Worm (Caenorhabditis elegans) whole organism, L4 larva: ENCODE data around the gene C29E4.17.
"Not testable (repeated sequence)": the region's sequence is repeated elsewhere in the genome, so short reads cannot be mapped to it uniquely, and the experiment has no call there.

Experiments
- F26F4.8 ChIP-seq: fragments of 200-800 bp; sonication (Bioruptor generic); conservative IDR thresholded peaks from 2 replicates; pipeline ENCODE4 v1.3.6; 2022; ENCODE audit warnings: missing genetic modification characterization, missing compliant biosample characterization
- F44E2.7 ChIP-seq: fragments of 200-800 bp; sonication (Bioruptor generic); IDR thresholded peaks from 2 replicates; pipeline ENCODE4 v2.1.2; 2022; ENCODE audit warnings: missing genetic modification characterization, missing compliant biosample characterization
- T20F7.1 ChIP-seq: fragments of 200-800 bp; sonication (Bioruptor generic); optimal IDR thresholded peaks from 2 replicates; lab custom pipeline; 2018; ENCODE audit warnings: mild to moderate bottlenecking, missing genetic modification characterization, missing compliant biosample characterization
- T26A8.4 ChIP-seq: fragments of 200-800 bp; sonication (Bioruptor generic); IDR thresholded peaks from 2 replicates; pipeline ENCODE4 v1.3.6; 2022; ENCODE audit warnings: missing genetic modification characterization, missing compliant biosample characterization
- Y5F2A.4 ChIP-seq: fragments of 200-800 bp; sonication (Bioruptor generic); optimal IDR thresholded peaks from 2 replicates; lab custom pipeline; 2018; ENCODE audit warnings: mild to moderate bottlenecking, missing genetic modification characterization, missing compliant biosample characterization
- arid-1 ChIP-seq: fragments of 200-800 bp; sonication (Bioruptor generic); conservative IDR thresholded peaks from 2 replicates; pipeline ENCODE4 v1.3.6; 2022; ENCODE audit warnings: missing genetic modification reagents, missing genetic modification characterization, missing compliant biosample characterization
- ceh-20 ChIP-seq: fragments of 200-800 bp; sonication (Bioruptor generic); IDR thresholded peaks from 2 replicates; pipeline ENCODE4 v1.3.6; 2022; ENCODE audit warnings: missing genetic modification reagents, missing genetic modification characterization, missing compliant biosample characterization
- ceh-32 ChIP-seq: sonication (generic microtip); optimal IDR thresholded peaks from 2 replicates; lab custom pipeline; 2016; ENCODE audit warnings: mild to moderate bottlenecking, missing genetic modification characterization, missing compliant biosample characterization; ENCODE audit not compliant: poor library complexity
- cey-2 ChIP-seq: sonication (generic microtip); optimal IDR thresholded peaks from 3 replicates; lab custom pipeline; 2017; ENCODE audit warnings: missing genetic modification characterization, mild to moderate bottlenecking, missing compliant biosample characterization, antibody characterized with exemption, borderline replicate concordance; ENCODE audit not compliant: insufficient read depth
- ctbp-1 ChIP-seq: fragments of 200-800 bp; sonication (Bioruptor generic); IDR thresholded peaks from 2 replicates; pipeline ENCODE4 v1.3.6; 2022; ENCODE audit warnings: missing genetic modification reagents, missing genetic modification characterization, missing compliant biosample characterization
- dmd-8 ChIP-seq: fragments of 200-800 bp; sonication (Bioruptor generic); IDR thresholded peaks from 2 replicates; pipeline ENCODE4 v1.3.6; 2022; ENCODE audit warnings: missing genetic modification characterization, missing compliant biosample characterization
- dve-1 ChIP-seq: sonication (generic microtip); optimal IDR thresholded peaks from 2 replicates; lab custom pipeline; 2017; ENCODE audit warnings: antibody characterized with exemption, mild to moderate bottlenecking, missing genetic modification characterization, missing compliant biosample characterization; ENCODE audit not compliant: insufficient read depth
- hlh-30 ChIP-seq: sonication (generic microtip); optimal IDR thresholded peaks from 2 replicates; lab custom pipeline; 2017; ENCODE audit warnings: antibody characterized with exemption, mild to moderate bottlenecking, missing genetic modification characterization, missing compliant biosample characterization; ENCODE audit not compliant: insufficient read depth
- lin-1 ChIP-seq: fragments of 200-800 bp; sonication (Bioruptor generic); IDR thresholded peaks from 2 replicates; pipeline ENCODE4 v1.3.6; 2022; ENCODE audit warnings: missing genetic modification reagents, missing genetic modification characterization, missing compliant biosample characterization
- lin-38 ChIP-seq: fragments of 200-800 bp; sonication (Bioruptor generic); IDR thresholded peaks from 2 replicates; pipeline ENCODE4 v1.3.6; 2022; ENCODE audit warnings: missing genetic modification reagents, missing genetic modification characterization, missing compliant biosample characterization
- lsy-2 ChIP-seq, 2 experiments: fragments of 150-350 bp in 1 of 2; sonication (generic microtip) in 1 of 2; optimal IDR thresholded peaks; 2 replicates each; lab custom pipeline; 2014 to 2017; ENCODE audit warnings: missing biosample characterization in 2 of 2, missing genetic modification characterization in 2 of 2
- madf-5 ChIP-seq, 2 experiments: fragments of 200-800 bp; sonication (Bioruptor generic); IDR thresholded peaks; 2 replicates each; pipeline ENCODE4 v1.3.6; 2022; ENCODE audit warnings: missing compliant biosample characterization in 2 of 2, missing genetic modification characterization in 2 of 2
- madf-9 ChIP-seq: fragments of 200-800 bp; sonication (Bioruptor generic); conservative IDR thresholded peaks from 2 replicates; pipeline ENCODE4 v1.3.6; 2022; ENCODE audit warnings: missing genetic modification reagents, missing genetic modification characterization, missing compliant biosample characterization
- nhr-102 ChIP-seq: sonication (generic microtip); optimal IDR thresholded peaks from 2 replicates; lab custom pipeline; 2016; ENCODE audit warnings: mild to moderate bottlenecking, missing genetic modification characterization, moderate library complexity, missing compliant biosample characterization
- nhr-41 ChIP-seq: fragments of 200-800 bp; sonication (Bioruptor generic); IDR thresholded peaks from 2 replicates; pipeline ENCODE4 v1.3.6; 2022; ENCODE audit warnings: missing genetic modification reagents, missing genetic modification characterization, missing compliant biosample characterization
- nhr-42 ChIP-seq: fragments of 200-800 bp; sonication (Bioruptor generic); IDR thresholded peaks from 2 replicates; pipeline ENCODE4 v1.3.6; 2022; ENCODE audit warnings: missing genetic modification characterization, missing compliant biosample characterization
- nhr-6 ChIP-seq: fragments of 150-350 bp; optimal IDR thresholded peaks from 2 replicates; lab custom pipeline; 2014; ENCODE audit warnings: missing biosample characterization, missing genetic modification characterization
- nhr-76 ChIP-seq: fragments of 150-350 bp; optimal IDR thresholded peaks from 2 replicates; lab custom pipeline; 2014; ENCODE audit warnings: missing biosample characterization, missing genetic modification characterization
- nhr-77 ChIP-seq: fragments of 150-350 bp; optimal IDR thresholded peaks from 2 replicates; lab custom pipeline; 2014; ENCODE audit warnings: missing biosample characterization, missing genetic modification characterization
- pqm-1 ChIP-seq: sonication (generic microtip); optimal IDR thresholded peaks from 2 replicates; lab custom pipeline; 2017; ENCODE audit warnings: missing biosample characterization, missing genetic modification characterization
- set-16 ChIP-seq: fragments of 200-800 bp; sonication (Bioruptor generic); IDR thresholded peaks from 2 replicates; pipeline ENCODE4 v1.3.6; 2022; ENCODE audit warnings: missing genetic modification reagents, missing genetic modification characterization, missing compliant biosample characterization
- snpc-4 ChIP-seq: fragments of 150-350 bp; optimal IDR thresholded peaks from 2 replicates; lab custom pipeline; 2014; ENCODE audit warnings: missing biosample characterization, missing genetic modification characterization
- tag-97 ChIP-seq: fragments of 200-800 bp; sonication (Bioruptor generic); IDR thresholded peaks from 2 replicates; pipeline ENCODE4 v1.3.6; 2022; ENCODE audit warnings: missing genetic modification characterization, missing compliant biosample characterization
- unc-130 ChIP-seq: sonication (generic microtip); optimal IDR thresholded peaks from 2 replicates; lab custom pipeline; 2016; ENCODE audit warnings: missing genetic modification reagents, missing genetic modification characterization, missing compliant biosample characterization
- vab-7 ChIP-seq: fragments of 200-800 bp; sonication (Bioruptor generic); IDR thresholded peaks from 2 replicates; pipeline ENCODE4 v1.3.6; 2022; ENCODE audit warnings: missing genetic modification reagents, missing genetic modification characterization, missing compliant biosample characterization
- zag-1 ChIP-seq: fragments of 150-350 bp; optimal IDR thresholded peaks from 2 replicates; lab custom pipeline; 2014; ENCODE audit warnings: missing biosample characterization, missing genetic modification characterization
- zip-11 ChIP-seq: fragments of 200-800 bp; sonication (Bioruptor generic); IDR thresholded peaks from 2 replicates; pipeline ENCODE4 v1.3.6; 2022; ENCODE audit warnings: missing genetic modification characterization, missing compliant biosample characterization

Gene C29E4.17

DNA sequence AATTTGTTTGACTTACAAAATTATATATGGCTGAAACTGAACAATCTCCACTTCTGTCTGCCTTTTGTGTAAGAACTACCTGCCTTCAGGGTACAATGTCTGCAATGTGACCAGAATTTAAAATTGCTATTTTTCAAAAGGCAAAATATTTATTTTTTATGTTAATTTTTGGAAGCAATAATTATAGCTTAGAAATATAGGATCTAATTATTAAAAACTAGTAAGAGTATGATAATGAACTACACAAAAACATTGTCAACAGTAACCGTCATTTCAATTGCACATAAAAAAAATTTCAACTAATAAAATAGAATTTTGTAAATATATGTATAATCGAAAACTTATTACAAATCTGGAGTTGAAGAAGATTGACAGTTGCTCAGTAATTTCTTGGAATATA is 34.7 kb downstream of the C29E4.17 start, which contains the start of gene C29E4.9:
Gene C29E4.9 (minus strand): TSS at position 101 of the 400 bp plus-strand sequence.
- TF ChIP-seq dve-1 (tag; lab: Kevin White, UChicago), result no peak
- no peak for TF ChIP-seq madf-5 (GFP tag; IDR thresholded peaks at IDR 0.05; lab: Robert Waterston, UW)
- no peak for TF ChIP-seq lin-1 (GFP tag; lab: Robert Waterston, UW)
- no peak for TF ChIP-seq snpc-4
- TF ChIP-seq nhr-6 (tag; lab: Kevin White, UChicago), result no peak
- no peak for TF ChIP-seq pqm-1 (tag; lab: Kevin White, UChicago)
- TF ChIP-seq Y5F2A.4, result no peak
- TF ChIP-seq nhr-41 (GFP tag; lab: Robert Waterston, UW), result no peak
- no peak for TF ChIP-seq T26A8.4 (GFP tag; lab: Robert Waterston, UW)
- no peak for TF ChIP-seq ceh-32 (tag; lab: Kevin White, UChicago)
- TF ChIP-seq F26F4.8 (GFP tag; lab: Robert Waterston, UW), result no peak
- TF ChIP-seq nhr-42 (GFP tag; lab: Robert Waterston, UW), result no peak
- no peak for TF ChIP-seq nhr-77 (tag; lab: Kevin White, UChicago)
- no peak for TF ChIP-seq nhr-76 (tag; lab: Kevin White, UChicago)
- no peak for TF ChIP-seq vab-7 (GFP tag; lab: Robert Waterston, UW)
- no peak for TF ChIP-seq tag-97 (GFP tag; lab: Robert Waterston, UW)

ce11 chrIII:7958085-7958484 is 35.8 kb downstream of the C29E4.17 start, which contains the start of gene C29E4.11:
TSS of gene C29E4.11 (minus strand) at chrIII:7958114.
- TF ChIP-seq lin-38 (GFP tag; lab: Robert Waterston, UW), result no peak
- no peak for TF ChIP-seq zag-1 (tag; lab: Kevin White, UChicago)
- TF ChIP-seq vab-7 (GFP tag; lab: Robert Waterston, UW), result no peak
- peak in 1 of 2 experiments; percentile 41 for TF ChIP-seq lsy-2 (tag; optimal IDR thresholded peaks at IDR 0.05; lab: Kevin White, UChicago)
- peak; percentile 5 for TF ChIP-seq hlh-30 (tag; lab: Kevin White, UChicago)
- no peak for TF ChIP-seq ctbp-1 (GFP tag; lab: Robert Waterston, UW)
- no peak for TF ChIP-seq ceh-20 (GFP tag; lab: Robert Waterston, UW)
- TF ChIP-seq zip-11 (GFP tag; lab: Robert Waterston, UW), result no peak
- no peak for TF ChIP-seq T20F7.1 (GFP tag; lab: Kevin White, UChicago)
- no peak for TF ChIP-seq madf-9
- no peak for TF ChIP-seq nhr-77 (tag; lab: Kevin White, UChicago)
- peak; percentile 15 for TF ChIP-seq dve-1 (tag; lab: Kevin White, UChicago)
- TF ChIP-seq set-16, result no peak

DNA sequence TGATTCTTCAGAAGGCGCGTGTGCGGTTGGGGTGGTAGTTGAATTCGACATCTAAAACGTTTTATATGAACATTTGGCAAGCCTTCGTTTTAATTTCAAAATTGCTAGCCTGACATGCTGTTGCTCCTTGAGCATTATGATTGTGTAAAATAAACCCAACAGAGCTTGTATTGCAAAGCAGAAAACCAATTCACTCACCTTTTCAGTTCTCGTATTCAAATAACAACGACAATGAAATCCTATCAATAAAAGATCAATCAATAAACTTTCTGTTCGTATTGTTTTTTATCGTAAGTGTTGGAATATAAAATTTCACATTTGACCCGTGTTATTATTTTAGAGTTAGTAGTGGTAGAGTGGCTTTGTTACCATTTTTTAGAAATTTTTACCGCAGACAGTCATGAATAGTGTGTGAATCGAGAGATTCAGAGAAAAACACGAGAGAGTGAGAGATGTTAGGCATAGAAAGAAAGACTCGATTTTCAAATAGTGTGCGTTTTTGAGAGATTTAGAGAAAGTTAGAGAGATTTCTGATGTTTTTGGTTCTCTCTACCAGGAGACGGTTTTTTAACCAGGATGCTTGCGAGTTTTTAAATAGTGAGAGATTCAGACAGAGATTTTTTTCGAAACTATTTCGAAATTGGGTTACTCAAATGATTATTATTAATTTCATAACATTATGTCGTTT is 36.8 kb downstream of the C29E4.17 start, which contains the start of gene F54H12.10:
Gene F54H12.10 (minus strand): TSS at position 51 of the 688 bp plus-strand sequence.
- TF ChIP-seq lin-38 (GFP tag; lab: Robert Waterston, UW), result peak; percentile 54
- TF ChIP-seq arid-1 (GFP tag; lab: Robert Waterston, UW), result peak; percentile 24; the same call in 1 of the 2 replicates
- 0 out of 2 replicates have a peak, but pooled peaks have one; percentile 44 for TF ChIP-seq lin-1 (GFP tag; lab: Robert Waterston, UW)

DNA sequence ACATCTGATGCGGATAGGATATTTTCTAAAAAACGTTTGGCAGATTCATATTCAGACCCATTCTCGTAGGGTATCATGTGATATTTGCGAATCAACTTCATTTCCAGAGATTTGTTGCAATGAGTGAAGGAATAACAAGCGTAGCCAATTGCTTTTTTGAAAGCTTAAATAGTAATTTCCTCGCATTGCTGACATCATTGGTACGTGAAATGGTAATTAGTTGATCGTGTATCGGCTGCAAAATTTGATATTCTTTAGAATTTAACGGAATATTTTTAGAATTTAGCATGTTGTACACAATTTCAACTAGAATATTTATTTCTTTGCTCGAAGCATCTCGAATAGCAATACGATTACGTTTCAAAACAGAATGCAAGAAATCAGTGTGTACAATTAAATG is 40.3 kb downstream of the C29E4.17 start, which contains the start of gene F54H12.4:
Gene F54H12.4 (minus strand): TSS at position 101 of the 400 bp plus-strand sequence.
- TF ChIP-seq F44E2.7; nhr-102 (tag; lab: Kevin White, UChicago); cey-2 (tag; lab: Kevin White, UChicago): not testable (repeated sequence)

- TF ChIP-seq dmd-8 (GFP tag; lab: Robert Waterston, UW); unc-130; T20F7.1 (GFP tag; lab: Kevin White, UChicago): not testable (repeated sequence)
Observed at ce11 chrIII:7964281-7964680, 42.0 kb downstream of the C29E4.17 start, which contains the start of gene F54H12.2. TSS of gene F54H12.2 (plus strand) at chrIII:7964581.
